Worm (Caenorhabditis elegans) whole organism, young adult: ENCODE results near the gene T21D9.2.

ENCODE experiments used
- F37B4.10 ChIP-seq: fragments of 200-800 bp; sonication (Bioruptor generic); IDR thresholded peaks from 2 replicates; pipeline ENCODE4 v1.3.6; 2022; ENCODE audit warnings: missing genetic modification characterization, missing compliant biosample characterization
- Y53F4B.3 ChIP-seq: fragments of 200-800 bp; sonication (Bioruptor generic); IDR thresholded peaks from 2 replicates; pipeline ENCODE4 v1.3.6; 2022; ENCODE audit warnings: missing genetic modification reagents, missing genetic modification characterization, missing compliant biosample characterization
- Y95B8A.8 ChIP-seq: fragments of 200-800 bp; sonication (Bioruptor generic); IDR thresholded peaks from 2 replicates; pipeline ENCODE4 v1.3.6; 2022; ENCODE audit warnings: missing genetic modification reagents, missing genetic modification characterization, missing compliant biosample characterization
- akir-1 ChIP-seq: fragments of 200-800 bp; sonication (Bioruptor generic); optimal IDR thresholded peaks from 2 replicates; lab custom pipeline; 2018; ENCODE audit warnings: mild to moderate bottlenecking, missing genetic modification characterization, moderate library complexity, missing compliant biosample characterization
- ama-1 ChIP-seq, 3 experiments: fragments of 150-350 bp in 1 of 3; sonication (generic microtip) in 2 of 3; optimal IDR thresholded peaks; 2 replicates each; lab custom pipeline; 2014 to 2018; ENCODE audit warnings: missing biosample characterization in 2 of 3, missing genetic modification characterization in 2 of 3, missing genetic modification reagents in 2 of 3
- efl-1 ChIP-seq: fragments of 150-350 bp; optimal IDR thresholded peaks from 2 replicates; lab custom pipeline; 2014; ENCODE audit warnings: missing biosample characterization, missing genetic modification reagents, missing genetic modification characterization
- ekl-4 ChIP-seq: fragments of 200-800 bp; sonication (Bioruptor generic); IDR thresholded peaks from 2 replicates; pipeline ENCODE4 v1.3.6; 2022; ENCODE audit warnings: missing genetic modification reagents, missing genetic modification characterization, missing compliant biosample characterization
- lir-1 ChIP-seq: fragments of 200-800 bp; sonication (Bioruptor generic); conservative IDR thresholded peaks from 2 replicates; pipeline ENCODE4 v1.3.6; 2022; ENCODE audit warnings: missing genetic modification reagents, missing genetic modification characterization, missing compliant biosample characterization
- nhr-27 ChIP-seq: fragments of 200-800 bp; sonication (Bioruptor generic); optimal IDR thresholded peaks from 2 replicates; lab custom pipeline; 2018; ENCODE audit warnings: mild to moderate bottlenecking, missing genetic modification characterization, moderate library complexity, missing compliant biosample characterization
- pbrm-1 ChIP-seq: fragments of 200-800 bp; sonication (Bioruptor generic); IDR thresholded peaks from 2 replicates; pipeline ENCODE4 v1.3.6; 2022; ENCODE audit warnings: missing genetic modification reagents, missing genetic modification characterization, missing compliant biosample characterization
- rcor-1 ChIP-seq: fragments of 200-800 bp; sonication (Bioruptor generic); IDR thresholded peaks from 2 replicates; pipeline ENCODE4 v1.3.6; 2022; ENCODE audit warnings: missing genetic modification reagents, missing genetic modification characterization, missing compliant biosample characterization
- ztf-18 ChIP-seq: sonication (generic microtip); optimal IDR thresholded peaks from 2 replicates; lab custom pipeline; 2016; ENCODE audit warnings: missing genotype, mild to moderate bottlenecking, missing genetic modification characterization, missing compliant biosample characterization
- ztf-26 ChIP-seq: sonication (generic microtip); optimal IDR thresholded peaks from 2 replicates; lab custom pipeline; 2017; ENCODE audit warnings: missing genetic modification characterization, missing compliant biosample characterization

ce11 chrX:2138923-2139322 is 42.2 kb upstream of the T21D9.2 start:
- TF ChIP-seq ztf-18 (tag; lab: Kevin White, UChicago), result no peak
- no peak for TF ChIP-seq akir-1 (GFP tag; lab: Kevin White, UChicago)
- TF ChIP-seq lir-1 (GFP tag; lab: Robert Waterston, UW), result no peak
- TF ChIP-seq ekl-4 (GFP tag; lab: Robert Waterston, UW), result no peak
- TF ChIP-seq Y53F4B.3 (GFP tag; lab: Robert Waterston, UW), result no peak
- no peak for TF ChIP-seq ama-1 (optimal IDR thresholded peaks at IDR 0.05; lab: Kevin White, UChicago)
- TF ChIP-seq ama-1 (GFP tag; optimal IDR thresholded peaks at IDR 0.05; lab: Kevin White, UChicago), result no peak
- no peak for TF ChIP-seq nhr-27 (tag; lab: Kevin White, UChicago)
- no peak for TF ChIP-seq rcor-1
- no peak for TF ChIP-seq pbrm-1 (GFP tag; lab: Robert Waterston, UW)
- no peak for TF ChIP-seq efl-1
- TF ChIP-seq F37B4.10 (GFP tag; lab: Robert Waterston, UW), result no peak
- TF ChIP-seq Y95B8A.8, result no peak
- TF ChIP-seq ztf-26 (tag; lab: Kevin White, UChicago), result no peak
